Worm (Caenorhabditis elegans): Measurements from ENCODE around the gene clp-10.

ce11 chrIII:14175-14574 is 23.8 kb downstream of the clp-10 start:
- TF ChIP-seq tbx-11 (GFP tag; IDR thresholded peaks at IDR 0.05), result no peak
- no peak for TF ChIP-seq tbx-37 (GFP tag; conservative IDR thresholded peaks at IDR 0.05)
- TF ChIP-seq ceh-13 (GFP tag; optimal IDR thresholded peaks at IDR 0.05), result no peak
- TF ChIP-seq F13C5.2 (tag; optimal IDR thresholded peaks at IDR 0.05), result no peak
- no peak for TF ChIP-seq hnd-1 (tag; optimal IDR thresholded peaks at IDR 0.05)
- TF ChIP-seq pes-1 (GFP tag; IDR thresholded peaks at IDR 0.05), result no peak
- TF ChIP-seq ama-1 (optimal IDR thresholded peaks at IDR 0.05), result no peak
- TF ChIP-seq ceh-36 (tag; optimal IDR thresholded peaks at IDR 0.05), result no peak
- no peak for TF ChIP-seq hmg-4 (GFP tag; optimal IDR thresholded peaks at IDR 0.05)
- TF ChIP-seq ets-7 (tag; optimal IDR thresholded peaks at IDR 0.05), result no peak
- no peak for TF ChIP-seq aly-1 (tag; optimal IDR thresholded peaks at IDR 0.05)
- TF ChIP-seq flt-1 (GFP tag; IDR thresholded peaks at IDR 0.05), result no peak
- TF ChIP-seq sea-1 (GFP tag; conservative IDR thresholded peaks at IDR 0.05), result no peak
- TF ChIP-seq scrt-1 (GFP tag; IDR thresholded peaks at IDR 0.05), result no peak

All from whole organism, early embryonic.